Worm (Caenorhabditis elegans): Measurements from ENCODE around the gene B0361.14.

ce11 chrIII:7290462-7290861 lies 8.9 kb downstream of the B0361.14 start, which contains the start of gene algn-11:
- TF ChIP-seq lin-35 (GFP tag; optimal IDR thresholded peaks at IDR 0.05), result no peak
- TF ChIP-seq nhr-12 (tag; optimal IDR thresholded peaks at IDR 0.05), result no peak
- no peak for TF ChIP-seq elt-2 (tag; optimal IDR thresholded peaks at IDR 0.05)
- no peak for TF ChIP-seq pax-3 (tag; optimal IDR thresholded peaks at IDR 0.05)
- no peak for TF ChIP-seq nhr-237 (tag; optimal IDR thresholded peaks at IDR 0.05)
- TF ChIP-seq F16B12.6 (tag; optimal IDR thresholded peaks at IDR 0.05), result no peak
- no peak for TF ChIP-seq fos-1 (tag; optimal IDR thresholded peaks at IDR 0.05)

Data from whole organism, L1 larva.